Fruit fly (Drosophila melanogaster) whole organism, wandering third instar larva: ENCODE results near the gene CCT6.

Experiments used
- Abd-B ChIP-seq: fragments of >200 bp; optimal IDR thresholded peaks from 2 replicates; lab custom pipeline; 2017; ENCODE audit warnings: missing biosample characterization, missing genetic modification characterization
- CG9705 ChIP-seq: fragments of 200-800 bp; sonication (Bioruptor generic); optimal IDR thresholded peaks from 2 replicates; lab custom pipeline; 2018; ENCODE audit warnings: missing biosample characterization, mild to moderate bottlenecking, missing genetic modification characterization
- Dif ChIP-seq: fragments of 200-275, 200-300 bp; sonication (Bioruptor generic); optimal IDR thresholded peaks from 2 replicates; lab custom pipeline; 2018; ENCODE audit warnings: missing biosample characterization, missing genetic modification characterization; ENCODE audit not compliant: partially characterized antibody
- GATAd ChIP-seq: sonication (Bioruptor generic); optimal IDR thresholded peaks from 2 replicates; lab custom pipeline; 2016; ENCODE audit warnings: missing biosample characterization, missing genetic modification characterization
- HLH106 ChIP-seq: fragments of 200-800 bp; optimal IDR thresholded peaks from 3 replicates; lab custom pipeline; 2019; ENCODE audit warnings: missing biosample characterization, mild to moderate bottlenecking, missing genetic modification characterization, moderate library complexity
- Hnf4 ChIP-seq: fragments of 200-800 bp; sonication (Bioruptor generic); optimal IDR thresholded peaks from 2 replicates; lab custom pipeline; 2016; ENCODE audit warnings: missing biosample characterization, mild to moderate bottlenecking, missing genetic modification characterization
- Hr78 ChIP-seq: fragments of >200 bp; optimal IDR thresholded peaks from 2 replicates; lab custom pipeline; 2017; ENCODE audit warnings: missing biosample characterization, missing genetic modification characterization
- Hr83 ChIP-seq: fragments of 200-300 bp; sonication (Bioruptor generic); optimal IDR thresholded peaks from 2 replicates; lab custom pipeline; 2016; ENCODE audit warnings: missing biosample characterization, mild to moderate bottlenecking, missing genetic modification characterization, moderate library complexity; ENCODE audit not compliant: poor library complexity, severe bottlenecking
- Jra ChIP-seq: sonication (Bioruptor generic); optimal IDR thresholded peaks from 2 replicates; lab custom pipeline; 2016; ENCODE audit warnings: missing biosample characterization, missing genetic modification characterization
- Mio ChIP-seq: sonication (Bioruptor generic); optimal IDR thresholded peaks from 2 replicates; lab custom pipeline; 2016; ENCODE audit warnings: missing biosample characterization, missing genetic modification characterization
- Myc ChIP-seq: fragments of >200 bp; optimal IDR thresholded peaks from 2 replicates; lab custom pipeline; 2017
- N ChIP-seq: fragments of >200 bp; optimal IDR thresholded peaks from 2 replicates; lab custom pipeline; 2018; ENCODE audit warnings: missing biosample characterization, missing external identifiers, missing genetic modification characterization
- OdsH ChIP-seq: fragments of 200-800 bp; sonication (Bioruptor generic); optimal IDR thresholded peaks from 2 replicates; lab custom pipeline; 2016; ENCODE audit warnings: missing biosample characterization, mild to moderate bottlenecking, missing genetic modification characterization
- Rel ChIP-seq, 2 experiments: fragments of 200-800 bp; sonication (Bioruptor generic) in 1 of 2; optimal IDR thresholded peaks; 2 replicates in 1 of 2; 3 replicates in 1 of 2; lab custom pipeline; 2016 to 2019; ENCODE audit warnings: mild to moderate bottlenecking in 2 of 2, missing biosample characterization in 2 of 2, missing genetic modification characterization in 2 of 2, moderate library complexity in 1 of 2
- Sp1 ChIP-seq: fragments of 200-800 bp; sonication (Bioruptor generic); optimal IDR thresholded peaks from 3 replicates; lab custom pipeline; 2019; ENCODE audit warnings: missing biosample characterization, mild to moderate bottlenecking, missing genetic modification characterization, moderate library complexity
- Vsx2 ChIP-seq: fragments of 200-300, 225-300 bp; sonication (Bioruptor generic); optimal IDR thresholded peaks from 2 replicates; lab custom pipeline; 2018; ENCODE audit warnings: missing biosample characterization, missing genetic modification characterization; ENCODE audit not compliant: partially characterized antibody
- br ChIP-seq: fragments of 200-800 bp; sonication (Bioruptor generic); optimal IDR thresholded peaks from 2 replicates; lab custom pipeline; 2016; ENCODE audit warnings: missing biosample characterization, missing genetic modification characterization
- brk ChIP-seq: fragments of 200-800 bp; sonication (Bioruptor generic); optimal IDR thresholded peaks from 2 replicates; lab custom pipeline; 2016; ENCODE audit warnings: missing biosample characterization, mild to moderate bottlenecking, missing genetic modification characterization
- dmrt93B ChIP-seq: fragments of 200-800 bp; sonication (Bioruptor generic); optimal IDR thresholded peaks from 2 replicates; lab custom pipeline; 2018; ENCODE audit warnings: missing biosample characterization, mild to moderate bottlenecking, missing genetic modification characterization
- dsf ChIP-seq: sonication (Bioruptor generic); optimal IDR thresholded peaks from 2 replicates; lab custom pipeline; 2016; ENCODE audit warnings: missing biosample characterization, missing genetic modification characterization, borderline replicate concordance
- ey ChIP-seq: fragments of 200-800 bp; sonication (Bioruptor generic); optimal IDR thresholded peaks from 2 replicates; lab custom pipeline; 2016; ENCODE audit warnings: missing biosample characterization, missing genetic modification characterization
- foxo ChIP-seq, 2 experiments: fragments of 200-800 bp; sonication (Bioruptor generic); optimal IDR thresholded peaks; 2 replicates in 1 of 2; 3 replicates in 1 of 2; lab custom pipeline; 2016 to 2017; ENCODE audit warnings: missing biosample characterization in 2 of 2, missing genetic modification characterization in 2 of 2
- fru ChIP-seq: fragments of 200-800 bp; sonication (Bioruptor generic); optimal IDR thresholded peaks from 3 replicates; lab custom pipeline; 2016; ENCODE audit warnings: missing biosample characterization, mild to moderate bottlenecking, missing genetic modification characterization
- h ChIP-seq: fragments of 200-800 bp; sonication (Bioruptor generic); optimal IDR thresholded peaks from 3 replicates; lab custom pipeline; 2016; ENCODE audit warnings: missing biosample characterization, mild to moderate bottlenecking, missing genetic modification characterization
- psq ChIP-seq: fragments of 200-800 bp; sonication (Bioruptor generic); optimal IDR thresholded peaks from 3 replicates; lab custom pipeline; 2017; ENCODE audit warnings: missing biosample characterization, mild to moderate bottlenecking, missing genetic modification characterization, moderate library complexity
- rgr ChIP-seq: fragments of 200-800 bp; sonication (Bioruptor generic); optimal IDR thresholded peaks from 3 replicates; lab custom pipeline; 2016; ENCODE audit warnings: missing biosample characterization, mild to moderate bottlenecking, missing genetic modification characterization
- sv ChIP-seq: fragments of 200-800 bp; sonication (Bioruptor generic); optimal IDR thresholded peaks from 3 replicates; lab custom pipeline; 2016; ENCODE audit warnings: missing biosample characterization, missing genetic modification characterization
- usp ChIP-seq: fragments of >200 bp; optimal IDR thresholded peaks from 2 replicates; lab custom pipeline; 2017; ENCODE audit warnings: missing biosample characterization, missing genetic modification characterization
- woc ChIP-seq: sonication (Bioruptor generic); optimal IDR thresholded peaks from 2 replicates; lab custom pipeline; 2016; ENCODE audit warnings: missing biosample characterization, mild to moderate bottlenecking, missing genetic modification characterization

CCT6 gene

dm6 chrX:15709624-15709983, 36.8 kb upstream of the CCT6 start:
- TF ChIP-seq woc (GFP tag; lab: Kevin White, UChicago), result peak; percentile 3
- TF ChIP-seq Hnf4, result peak; percentile 4
- no peak for TF ChIP-seq Dif (GFP tag; lab: Kevin White, UChicago)
- TF ChIP-seq psq, result peak; percentile 6
- peak; percentile 38 for TF ChIP-seq rgr (GFP tag; lab: Kevin White, UChicago)
- peak; percentile 9 for TF ChIP-seq ey (GFP tag; lab: Kevin White, UChicago)
- peak; percentile 13 for TF ChIP-seq Hr83 (GFP tag; lab: Kevin White, UChicago)
- peak in 1 of 2 experiments; percentile 40 for TF ChIP-seq foxo (GFP tag; optimal IDR thresholded peaks at IDR 0.05; lab: Kevin White, UChicago)
- peak; percentile 36 for TF ChIP-seq br
- no peak for TF ChIP-seq usp (GFP tag; lab: Kevin White, UChicago)

DNA sequence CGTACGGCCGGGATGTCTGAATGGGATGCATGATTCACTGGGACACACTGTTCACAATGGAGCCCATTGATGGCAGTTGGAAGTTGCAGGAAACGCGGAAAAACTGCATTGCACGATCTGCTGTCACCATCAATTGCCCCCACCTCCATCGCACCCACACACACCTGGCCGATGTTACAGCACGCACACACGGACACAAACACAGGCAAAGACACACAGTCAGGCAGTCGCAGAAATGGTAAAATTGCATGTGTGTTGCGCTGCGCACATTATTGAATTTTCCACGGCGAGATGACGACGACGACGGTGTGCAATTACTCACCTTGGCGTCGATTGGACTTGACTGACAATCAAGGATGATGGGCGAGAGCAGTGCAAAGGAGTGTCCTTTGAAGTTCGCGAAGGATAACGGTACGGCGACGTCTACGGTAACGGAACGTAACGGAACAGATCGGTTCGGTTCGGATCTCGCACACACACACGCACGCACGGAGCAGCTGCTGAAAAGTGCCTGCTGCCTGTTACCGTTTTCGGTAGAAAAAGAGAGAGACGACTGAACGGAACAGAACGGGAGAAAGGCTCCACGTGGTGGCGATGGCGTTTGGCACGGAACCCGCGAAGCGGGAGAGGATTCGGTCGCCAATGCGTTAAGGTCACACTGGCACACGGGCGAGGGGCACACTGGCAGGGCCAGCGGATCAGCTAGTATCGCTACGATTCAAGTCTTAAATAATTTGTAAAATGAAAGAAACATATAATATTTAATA, 36.3 kb upstream of the CCT6 start, which contains the start of the genes CG9281 and CG15601:
Gene CG9281, minus strand, starts transcription at position 556 of the 767 bp plus-strand sequence.
Gene CG15601, plus strand, starts transcription at position 664 of the 767 bp plus-strand sequence.
- peak; percentile 22 for TF ChIP-seq sv
- peak; percentile 30 for TF ChIP-seq Sp1 (GFP tag; lab: Kevin White, UChicago)
- TF ChIP-seq N, result peak; percentile 22
- no peak for TF ChIP-seq dsf (GFP tag; lab: Kevin White, UChicago)
- TF ChIP-seq HLH106, result peak; percentile 3
- TF ChIP-seq CG9705 (GFP tag; lab: Kevin White, UChicago), result no peak
- TF ChIP-seq Rel (GFP tag; optimal IDR thresholded peaks at IDR 0.05; lab: Kevin White, UChicago), result no peak
- TF ChIP-seq Rel (tag; optimal IDR thresholded peaks at IDR 0.05; lab: Kevin White, UChicago), result peak; percentile 8
- no peak for TF ChIP-seq usp (GFP tag; lab: Kevin White, UChicago)
- no peak for TF ChIP-seq woc (GFP tag; lab: Kevin White, UChicago)
- TF ChIP-seq Dif (GFP tag; lab: Kevin White, UChicago), result no peak
- no peak for TF ChIP-seq dmrt93B

DNA sequence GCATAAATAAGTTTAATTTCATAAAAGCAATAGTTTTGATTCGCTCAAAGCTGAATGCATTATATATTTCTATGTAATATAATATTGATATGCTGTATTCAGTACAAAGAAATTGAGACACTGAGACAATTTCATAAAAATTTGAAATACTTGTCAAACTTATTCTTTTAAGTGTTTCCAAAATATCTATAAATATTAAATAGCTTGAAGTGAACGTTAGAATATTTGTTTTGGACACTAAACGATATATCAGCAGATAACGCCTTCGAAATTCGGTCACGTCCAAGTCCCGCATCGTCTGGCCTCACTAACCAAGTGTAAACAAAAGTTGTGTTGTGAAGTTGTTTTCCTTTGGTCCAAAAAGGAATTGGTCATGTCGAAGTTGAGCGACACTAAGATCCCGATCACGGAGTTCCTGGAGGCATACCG, 35.7 kb upstream of the CCT6 start:
- TF ChIP-seq Sp1 (GFP tag; lab: Kevin White, UChicago), result no peak
- TF ChIP-seq Myc (lab: Kevin White, UChicago), result peak; percentile 68

- TF ChIP-seq Sp1 (GFP tag; lab: Kevin White, UChicago) (peak; percentile 19), brk (GFP tag; lab: Kevin White, UChicago) (no peak), Rel (GFP tag; optimal IDR thresholded peaks at IDR 0.05; lab: Kevin White, UChicago) (no peak), Rel (tag; optimal IDR thresholded peaks at IDR 0.05; lab: Kevin White, UChicago) (peak; percentile 27), N (no peak), foxo (GFP tag; optimal IDR thresholded peaks at IDR 0.05; lab: Kevin White, UChicago) (no peak)
These were observed 34.0 kb upstream of the CCT6 start, which contains the start of gene HUWE1 for dm6 chrX:15712409-15712808. Gene HUWE1 (plus strand): TSS chrX:15712628.

dm6 chrX:15731968-15732367, 14.5 kb upstream of the CCT6 start, which contains the start of gene CG8191:
Gene CG8191 (plus strand): TSS chrX:15732178.
- TF ChIP-seq Dif (GFP tag; lab: Kevin White, UChicago) (no peak), Mio (GFP tag; lab: Kevin White, UChicago) (no peak), Jra (GFP tag; lab: Kevin White, UChicago) (no peak), GATAd (GFP tag; lab: Kevin White, UChicago) (no peak), fru (GFP tag; lab: Kevin White, UChicago) (no peak), OdsH (GFP tag; lab: Kevin White, UChicago) (no peak), dsf (GFP tag; lab: Kevin White, UChicago) (no peak), h (GFP tag; lab: Kevin White, UChicago) (no peak), Abd-B (no peak), foxo (GFP tag; optimal IDR thresholded peaks at IDR 0.05; lab: Kevin White, UChicago) (no peak), Vsx2 (no peak), br (no peak), Myc (lab: Kevin White, UChicago) (no peak), dmrt93B (no peak), rgr (GFP tag; lab: Kevin White, UChicago) (no peak), Hr78 (no peak)
